Worm (Caenorhabditis elegans): ENCODE results near the gene twk-16.
A peak's percentile ranks its signal among the peaks of the same experiment; 100 is the strongest.

DNA sequence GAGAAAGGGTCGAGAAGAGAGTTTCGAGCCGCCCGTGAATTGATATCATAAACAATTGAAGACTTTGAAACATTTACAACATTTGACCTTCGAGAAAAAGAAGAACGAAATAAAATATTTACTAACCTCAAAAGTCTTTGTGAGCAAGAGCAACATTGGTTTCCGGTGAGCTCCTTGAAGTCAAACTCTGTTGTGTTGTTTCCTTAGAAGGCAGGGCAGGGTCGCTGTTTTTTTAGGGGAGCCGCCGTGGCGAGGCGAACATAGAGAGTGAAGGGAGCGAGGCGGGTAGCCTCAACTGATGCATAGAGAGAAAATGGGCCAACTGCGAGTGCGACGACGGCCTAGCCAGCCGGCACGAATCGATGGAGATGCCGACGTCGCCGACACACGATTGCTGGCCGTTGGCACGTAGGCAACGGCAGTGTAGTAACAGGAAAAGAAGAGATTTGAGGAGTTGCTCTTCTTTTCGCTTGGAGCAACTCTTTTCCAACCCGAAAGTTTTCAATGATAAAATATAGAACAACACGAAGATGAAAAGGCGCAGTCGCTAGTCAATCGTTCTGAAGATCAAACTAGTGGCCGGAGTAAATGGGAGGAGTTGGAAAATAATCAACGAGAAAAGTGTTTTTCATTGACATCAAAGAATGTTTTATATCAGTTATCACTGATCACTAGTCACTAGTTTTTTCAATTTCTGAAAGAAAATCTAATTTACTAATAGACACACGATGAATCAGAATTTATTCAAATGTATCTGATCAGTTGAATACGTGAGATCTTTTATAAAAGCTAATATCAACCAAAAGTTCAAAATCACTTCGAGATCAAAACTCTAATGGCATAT, 35.3 kb downstream of the twk-16 start, which contains the start of gene mai-1:
- TF ChIP-seq zag-1 (tag; optimal IDR thresholded peaks at IDR 0.05) (no peak), daf-8 (GFP tag; IDR thresholded peaks at IDR 0.05) (no peak), zip-2 (tag; optimal IDR thresholded peaks at IDR 0.05) (no peak), mep-1 (tag; optimal IDR thresholded peaks at IDR 0.05) (peak; percentile 15), daf-16 (GFP tag; optimal IDR thresholded peaks at IDR 0.05) (peak in 1 of 2 experiments; percentile 0), daf-16 (tag; optimal IDR thresholded peaks at IDR 0.05) (peak; percentile 79), vab-7 (GFP tag; IDR thresholded peaks at IDR 0.05) (no peak)
